Worm (Caenorhabditis elegans): Measurements from ENCODE around the gene R08D7.4.

R08D7.4 gene

ce11 chrIII:8949147-8949546 is 22.5 kb upstream of the R08D7.4 start:
- TF ChIP-seq fkh-10 (GFP tag; optimal IDR thresholded peaks at IDR 0.05) (peak; percentile 46), ceh-62 (tag; optimal IDR thresholded peaks at IDR 0.05) (no peak), F37D6.2 (tag; optimal IDR thresholded peaks at IDR 0.05) (no peak)

- no peak for TF ChIP-seq dmd-9 (GFP tag; IDR thresholded peaks at IDR 0.05)
- no peak for TF ChIP-seq nhr-6 (tag; optimal IDR thresholded peaks at IDR 0.05)
- TF ChIP-seq pqm-1 (tag; optimal IDR thresholded peaks at IDR 0.05), result no peak
- peak; percentile 94 for TF ChIP-seq aha-1 (tag)
- TF ChIP-seq lin-38 (GFP tag; IDR thresholded peaks at IDR 0.05), result no peak
- TF ChIP-seq nhr-111 (GFP tag; optimal IDR thresholded peaks at IDR 0.05), result no peak
Observed at ce11 chrIII:8955536-8955935, 16.2 kb upstream of the R08D7.4 start.

ce11 chrIII:8956146-8956646 is 15.5 kb upstream of the R08D7.4 start, which contains the start of the genes ZK643.5 and ZK643.2:
TSS of gene ZK643.5 (minus strand) at chrIII:8956196.
TSS of gene ZK643.2 (plus strand) at chrIII:8956540.
- TF ChIP-seq fkh-10 (GFP tag; optimal IDR thresholded peaks at IDR 0.05), result peak; percentile 2
- TF ChIP-seq ceh-20 (GFP tag; IDR thresholded peaks at IDR 0.05), result no peak
- no peak for TF ChIP-seq jun-1 (tag; optimal IDR thresholded peaks at IDR 0.05)
- TF ChIP-seq daf-16 (GFP tag; optimal IDR thresholded peaks at IDR 0.05), result no peak
- no peak for TF ChIP-seq daf-16 (tag; optimal IDR thresholded peaks at IDR 0.05)
- TF ChIP-seq gei-8 (GFP tag; optimal IDR thresholded peaks at IDR 0.05), result no peak
- TF ChIP-seq ctbp-1 (GFP tag; IDR thresholded peaks at IDR 0.05), result no peak
- peak in 1 of 2 experiments; percentile 21 for TF ChIP-seq mdl-1 (tag; optimal IDR thresholded peaks at IDR 0.05)
- TF ChIP-seq ceh-28 (tag; optimal IDR thresholded peaks at IDR 0.05), result peak; percentile 79
- peak; percentile 88 for TF ChIP-seq mes-2 (tag; optimal IDR thresholded peaks at IDR 0.05; ENCODE audit: poor library complexity, severe bottlenecking)
- no peak for TF ChIP-seq cey-2 (tag; optimal IDR thresholded peaks at IDR 0.05; ENCODE audit: borderline replicate concordance, insufficient read depth)
- no peak for TF ChIP-seq F37D6.2 (tag; optimal IDR thresholded peaks at IDR 0.05)
- peak; percentile 80 for TF ChIP-seq dpl-1 (GFP tag; optimal IDR thresholded peaks at IDR 0.05)
- no peak for TF ChIP-seq fos-1 (tag; optimal IDR thresholded peaks at IDR 0.05)
- peak in 1 of 2 experiments; percentile 97 for TF ChIP-seq lsy-2 (tag; optimal IDR thresholded peaks at IDR 0.05)
- TF ChIP-seq unc-62 (GFP tag; optimal IDR thresholded peaks at IDR 0.05 in 1 of 2), result no peak
- no peak for TF ChIP-seq unc-62 (tag; optimal IDR thresholded peaks at IDR 0.05)
- peak; percentile 38 for TF ChIP-seq hlh-11 (tag; optimal IDR thresholded peaks at IDR 0.05)
- 0 out of 2 replicates have a peak, but pooled peaks have one; percentile 26 for TF ChIP-seq hmg-1.1 (GFP tag; IDR thresholded peaks at IDR 0.05)
- TF ChIP-seq spr-3 (GFP tag; optimal IDR thresholded peaks at IDR 0.05), result no peak
- peak; percentile 39 for TF ChIP-seq rbr-2 (tag; optimal IDR thresholded peaks at IDR 0.05)
- TF ChIP-seq lin-15B (tag; optimal IDR thresholded peaks at IDR 0.05), result no peak
- no peak for TF ChIP-seq duxl-1 (tag; optimal IDR thresholded peaks at IDR 0.05; ENCODE audit: poor library complexity)
- peak; percentile 76 for TF ChIP-seq hlh-30 (tag; optimal IDR thresholded peaks at IDR 0.05; ENCODE audit: insufficient read depth)
- peak; percentile 64; the same call in 1 of the 2 replicates for TF ChIP-seq pha-4 (GFP tag; IDR thresholded peaks at IDR 0.05)
- TF ChIP-seq pha-4 (tag; optimal IDR thresholded peaks at IDR 0.05), result peak; percentile 24

- no peak for TF ChIP-seq daf-16 (GFP tag; optimal IDR thresholded peaks at IDR 0.05)
- no peak for TF ChIP-seq daf-16 (tag; optimal IDR thresholded peaks at IDR 0.05)
- TF ChIP-seq F44E2.7 (GFP tag; IDR thresholded peaks at IDR 0.05), result no peak
- no peak for TF ChIP-seq pha-4 (GFP tag; IDR thresholded peaks at IDR 0.05)
- no peak for TF ChIP-seq pha-4 (tag; optimal IDR thresholded peaks at IDR 0.05)
- TF ChIP-seq ceh-44 (GFP tag; IDR thresholded peaks at IDR 0.05), result no peak
- TF ChIP-seq zip-2 (tag; optimal IDR thresholded peaks at IDR 0.05), result no peak
- no peak for TF ChIP-seq ZK337.2 (GFP tag; IDR thresholded peaks at IDR 0.05)
- TF ChIP-seq F37D6.2 (tag; optimal IDR thresholded peaks at IDR 0.05), result no peak
- no peak for TF ChIP-seq hmg-1.1 (GFP tag; IDR thresholded peaks at IDR 0.05)
Observed at ce11 chrIII:8960664-8961063, 11.0 kb upstream of the R08D7.4 start, which contains the start of gene ZK643.6. TSS of gene ZK643.6 (minus strand) at chrIII:8960764.
